5 worm cellular contexts compared by ENCODE assay signal in genomic region chrV:6538323-6538722, ce11.
A peak's percentile ranks its signal among the peaks of the same experiment; 100 is the strongest.
TF ChIP-seq lines count a peak whose summit lies in the region.

No protein-coding gene starts in this region.

TF ChIP-seq in whole organism, L1 larva, 84 proteins besides CTCF, POLR2A, EP300 and RAD21 (continues in another document):
- no peak for TF ChIP-seq zip-4 (GFP tag; optimal IDR thresholded peaks at IDR 0.05; lab: Kevin White, UChicago)
- TF ChIP-seq pag-3 (tag; optimal IDR thresholded peaks at IDR 0.05; lab: Kevin White, UChicago; ENCODE audit: borderline replicate concordance, insufficient read depth) = no peak
- TF ChIP-seq Y116A8C.19 (tag; optimal IDR thresholded peaks at IDR 0.05; lab: Kevin White, UChicago; ENCODE audit: borderline replicate concordance) = no peak
- peak; percentile 71 for TF ChIP-seq lin-14 (GFP tag; optimal IDR thresholded peaks at IDR 0.05; lab: Kevin White, UChicago)
- no peak for TF ChIP-seq unc-98 (GFP tag; IDR thresholded peaks at IDR 0.05; lab: Robert Waterston, UW)
- TF ChIP-seq efl-1 (optimal IDR thresholded peaks at IDR 0.05; lab: Kevin White, UChicago) = no peak
- peak in 1 of 2 experiments; percentile 74 for TF ChIP-seq efl-1 (GFP tag; optimal IDR thresholded peaks at IDR 0.05 in 1 of 2; lab: Kevin White, UChicago)
- TF ChIP-seq blmp-1 (tag; optimal IDR thresholded peaks at IDR 0.05; lab: Kevin White, UChicago) = peak; percentile 4
- TF ChIP-seq snu-23 (GFP tag; optimal IDR thresholded peaks at IDR 0.05; lab: Kevin White, UChicago) = peak; percentile 11
- TF ChIP-seq C34B4.2 (tag; optimal IDR thresholded peaks at IDR 0.05; lab: Kevin White, UChicago) = no peak
- TF ChIP-seq nhr-76 (tag; optimal IDR thresholded peaks at IDR 0.05; lab: Kevin White, UChicago) = no peak
- TF ChIP-seq lin-39 (tag; optimal IDR thresholded peaks at IDR 0.05; lab: Kevin White, UChicago) = no peak
- peak in 1 of 3 experiments; percentile 19 for TF ChIP-seq ceh-82 (tag; optimal IDR thresholded peaks at IDR 0.05; lab: Kevin White, UChicago)
- TF ChIP-seq dsc-1 (tag; optimal IDR thresholded peaks at IDR 0.05; lab: Kevin White, UChicago) = peak; percentile 28
- TF ChIP-seq mef-2 (tag; optimal IDR thresholded peaks at IDR 0.05; lab: Kevin White, UChicago) = no peak
- TF ChIP-seq rnt-1 (tag; optimal IDR thresholded peaks at IDR 0.05; lab: Kevin White, UChicago) = peak; percentile 30
- TF ChIP-seq lin-13 (GFP tag; optimal IDR thresholded peaks at IDR 0.05; lab: Kevin White, UChicago) = no peak
- no peak for TF ChIP-seq nhr-11 (tag; optimal IDR thresholded peaks at IDR 0.05; lab: Kevin White, UChicago)

TF ChIP-seq in whole organism, L3 larva, 47 proteins besides CTCF, POLR2A, EP300 and RAD21:
- peak; percentile 42 for TF ChIP-seq pha-4 (tag; optimal IDR thresholded peaks at IDR 0.05; lab: Kevin White, UChicago)
- no peak for TF ChIP-seq ceh-82 (tag; optimal IDR thresholded peaks at IDR 0.05; lab: Kevin White, UChicago)
- TF ChIP-seq nfya-1 (tag; optimal IDR thresholded peaks at IDR 0.05; lab: Kevin White, UChicago; ENCODE audit: insufficient read depth) = peak; percentile 40
- TF ChIP-seq hmg-11 (tag; optimal IDR thresholded peaks at IDR 0.05; lab: Kevin White, UChicago) = peak; percentile 68
- TF ChIP-seq fkh-2 (tag; optimal IDR thresholded peaks at IDR 0.05; lab: Kevin White, UChicago) = no peak
- TF ChIP-seq lin-39 (tag; optimal IDR thresholded peaks at IDR 0.05; lab: Kevin White, UChicago) = peak; percentile 53
- peak; percentile 3 for TF ChIP-seq nhr-23 (tag; optimal IDR thresholded peaks at IDR 0.05; lab: Kevin White, UChicago)
- TF ChIP-seq ceh-16 (tag; optimal IDR thresholded peaks at IDR 0.05; lab: Kevin White, UChicago) = no peak
- TF ChIP-seq ama-1 (optimal IDR thresholded peaks at IDR 0.05; lab: Kevin White, UChicago) = peak; percentile 38
- TF ChIP-seq unc-39 (tag; optimal IDR thresholded peaks at IDR 0.05; lab: Kevin White, UChicago) = no peak
TF ChIP-seq in whole organism, L3 larva: peak in this region for 6.

TF ChIP-seq in whole organism, early embryonic, 17 proteins besides CTCF, POLR2A, EP300 and RAD21:
- TF ChIP-seq tbx-11 (GFP tag; IDR thresholded peaks at IDR 0.05; lab: Robert Waterston, UW) = no peak
- peak; percentile 17 for TF ChIP-seq hmg-4 (GFP tag; optimal IDR thresholded peaks at IDR 0.05; lab: Kevin White, UChicago)
- no peak for TF ChIP-seq B0310.2 (tag; optimal IDR thresholded peaks at IDR 0.05; lab: Kevin White, UChicago)
- peak; percentile 5 for TF ChIP-seq aly-1 (tag; optimal IDR thresholded peaks at IDR 0.05; lab: Kevin White, UChicago)

TF ChIP-seq in whole organism, midembryonic, 9 proteins besides CTCF, POLR2A, EP300 and RAD21:
- TF ChIP-seq flt-1 (GFP tag; IDR thresholded peaks at IDR 0.05; lab: Robert Waterston, UW) (0 out of 2 replicates have a peak, but pooled peaks have one; percentile 42), med-1 (GFP tag; optimal IDR thresholded peaks at IDR 0.05; lab: Kevin White, UChicago; ENCODE audit: insufficient read depth) (no peak)

TF ChIP-seq in whole organism, young adult, 124 proteins besides CTCF, POLR2A, EP300 and RAD21:
- TF ChIP-seq cebp-1 (GFP tag; IDR thresholded peaks at IDR 0.05; lab: Robert Waterston, UW) (no peak), cebp-1 (tag; optimal IDR thresholded peaks at IDR 0.05; lab: Kevin White, UChicago) (peak; percentile 24), ceh-40 (GFP tag; IDR thresholded peaks at IDR 0.05; lab: Robert Waterston, UW) (0 out of 2 replicates have a peak, but pooled peaks have one; percentile 42), F39B2.1 (GFP tag; IDR thresholded peaks at IDR 0.05; lab: Robert Waterston, UW) (no peak), egl-44 (GFP tag; IDR thresholded peaks at IDR 0.05; lab: Robert Waterston, UW) (0 out of 2 replicates have a peak, but pooled peaks have one; percentile 28), nfyb-1 (GFP tag; IDR thresholded peaks at IDR 0.05; lab: Robert Waterston, UW) (0 out of 2 replicates have a peak, but pooled peaks have one; percentile 42)
